Fruit fly (Drosophila melanogaster): ENCODE data around the gene SelR.

SelR gene

dm6 chr3R:10879219-10879618, 10.8 kb upstream of the SelR start, which contains the start of gene CG14695:
CG14695 (minus strand) TSS chr3R:10879319.
- TF ChIP-seq CG17612 (GFP tag; IDR thresholded peaks at IDR 0.05) (no peak), bowl (GFP tag; IDR thresholded peaks at IDR 0.05) (no peak), oc (tag; optimal IDR thresholded peaks at IDR 0.05) (no peak), Doc3 (GFP tag; IDR thresholded peaks at IDR 0.05; ENCODE audit: partially characterized antibody) (no peak), lab (GFP tag; optimal IDR thresholded peaks at IDR 0.05) (no peak), CG18764 (GFP tag; optimal IDR thresholded peaks at IDR 0.05) (no peak), Tbp (GFP tag; optimal IDR thresholded peaks at IDR 0.05) (no peak), Trl (optimal IDR thresholded peaks at IDR 0.05) (no peak), Trl (GFP tag; optimal IDR thresholded peaks at IDR 0.05) (no peak), hkb (optimal IDR thresholded peaks at IDR 0.05) (no peak), hkb (GFP tag; IDR thresholded peaks at IDR 0.05) (peak; percentile 15; the same call in 1 of the 2 replicates), chinmo (GFP tag; IDR thresholded peaks at IDR 0.05; ENCODE audit: partially characterized antibody) (0 out of 4 replicates have a peak, but pooled peaks have one; percentile 34), MESR4 (GFP tag; optimal IDR thresholded peaks at IDR 0.05) (no peak), YL-1 (GFP tag; optimal IDR thresholded peaks at IDR 0.05) (no peak), CG8281 (tag; optimal IDR thresholded peaks at IDR 0.05) (no peak), zfh1 (GFP tag; IDR thresholded peaks at IDR 0.05) (0 out of 3 replicates have a peak, but pooled peaks have one; percentile 14), sima (GFP tag; optimal IDR thresholded peaks at IDR 0.05) (no peak), Atf-2 (GFP tag; optimal IDR thresholded peaks at IDR 0.05) (no peak)

dm6 chr3R:10878628-10879027, 10.2 kb upstream of the SelR start:
- TF ChIP-seq CG8478 (optimal IDR thresholded peaks at IDR 0.05) = peak; percentile 52
- TF ChIP-seq ranshi (GFP tag; IDR thresholded peaks at IDR 0.05) = 0 out of 2 replicates have a peak, but pooled peaks have one; percentile 4
- TF ChIP-seq CG8089 (GFP tag; optimal IDR thresholded peaks at IDR 0.05) = no peak
- no peak for TF ChIP-seq her (GFP tag; optimal IDR thresholded peaks at IDR 0.05)

dm6 chr3R:10877808-10878207, 9.4 kb upstream of the SelR start:
- TF ChIP-seq sens (GFP tag) = peak; percentile 47
- TF ChIP-seq CG10543 (GFP tag; optimal IDR thresholded peaks at IDR 0.05) = peak; percentile 0
- TF ChIP-seq CG10366 (GFP tag; IDR thresholded peaks at IDR 0.05) = no peak
- peak; percentile 19 for TF ChIP-seq grn (GFP tag; optimal IDR thresholded peaks at IDR 0.05)
- TF ChIP-seq sug (tag; optimal IDR thresholded peaks at IDR 0.05) = peak; percentile 90
- TF ChIP-seq Hr78 (GFP tag; optimal IDR thresholded peaks at IDR 0.05) = peak in 1 of 2 experiments; percentile 27
- peak; percentile 68 for TF ChIP-seq CG34376 (GFP tag; optimal IDR thresholded peaks at IDR 0.05)
- no peak for TF ChIP-seq Med (GFP tag)
- TF ChIP-seq cwo (GFP tag; optimal IDR thresholded peaks at IDR 0.05) = peak; percentile 27

dm6 chr3R:10875515-10876434, 7.3 kb upstream of the SelR start, which contains the start of gene Sodh2:
Sodh2 (plus strand) TSS chr3R:10876384.
- peak; percentile 75 for TF ChIP-seq org-1 (GFP tag; optimal IDR thresholded peaks at IDR 0.05)
- TF ChIP-seq dati (GFP tag; IDR thresholded peaks at IDR 0.05) = 0 out of 2 replicates have a peak, but pooled peaks have one; percentile 34
- peak; percentile 47; the same call in 1 of the 3 replicates for TF ChIP-seq Optix (GFP tag; IDR thresholded peaks at IDR 0.05)
- no peak for TF ChIP-seq ro (GFP tag; IDR thresholded peaks at IDR 0.05)
- TF ChIP-seq nau (GFP tag; optimal IDR thresholded peaks at IDR 0.05) = peak; percentile 72
- TF ChIP-seq unpg (GFP tag; optimal IDR thresholded peaks at IDR 0.05) = peak; percentile 75
- TF ChIP-seq CG4328 (GFP tag; optimal IDR thresholded peaks at IDR 0.05) = peak; percentile 63
- TF ChIP-seq Adf1 (GFP tag; IDR thresholded peaks at IDR 0.05) = peak; percentile 59; the same call in 1 of the 2 replicates
- TF ChIP-seq ssp (GFP tag; IDR thresholded peaks at IDR 0.05) = 0 out of 2 replicates have a peak, but pooled peaks have one; percentile 13
- TF ChIP-seq CG16813 (GFP tag; IDR thresholded peaks at IDR 0.05; ENCODE audit: partially characterized antibody) = no peak
- no peak for TF ChIP-seq CkIIα-i1 (GFP tag; IDR thresholded peaks at IDR 0.05)
- peak; percentile 81 for TF ChIP-seq Sox100B (GFP tag; optimal IDR thresholded peaks at IDR 0.05)
- TF ChIP-seq mam (GFP tag; optimal IDR thresholded peaks at IDR 0.05) = peak; percentile 84
- TF ChIP-seq CG11560 (tag; IDR thresholded peaks at IDR 0.05) = peak; percentile 57; the same call in 2 of the 3 replicates
- peak; percentile 66 for TF ChIP-seq H2.0 (GFP tag; IDR thresholded peaks at IDR 0.05)
- TF ChIP-seq Trl (optimal IDR thresholded peaks at IDR 0.05) = peak in 1 of 2 experiments; percentile 28
- TF ChIP-seq Trl (GFP tag; optimal IDR thresholded peaks at IDR 0.05) = peak; percentile 25

Data from whole organism, embryonic.